Fruit fly (Drosophila melanogaster) whole organism, wandering third instar larva: ENCODE results near the gene CG33299.

Experiments
- Abd-B ChIP-seq: fragments of >200 bp; optimal IDR thresholded peaks from 2 replicates; lab custom pipeline; 2017; ENCODE audit warnings: missing biosample characterization, missing genetic modification characterization
- CG32264 ChIP-seq: fragments of 200-800 bp; sonication (Bioruptor generic); optimal IDR thresholded peaks from 2 replicates; lab custom pipeline; 2016; ENCODE audit warnings: missing biosample characterization, missing genetic modification characterization
- CG9705 ChIP-seq: fragments of 200-800 bp; sonication (Bioruptor generic); optimal IDR thresholded peaks from 2 replicates; lab custom pipeline; 2018; ENCODE audit warnings: missing biosample characterization, mild to moderate bottlenecking, missing genetic modification characterization
- CrebA ChIP-seq: fragments of 200-800 bp; sonication (Bioruptor generic); optimal IDR thresholded peaks from 2 replicates; lab custom pipeline; 2016; ENCODE audit warnings: missing biosample characterization, mild to moderate bottlenecking, missing genetic modification characterization, borderline replicate concordance
- Dfd ChIP-seq: fragments of >200 bp; optimal IDR thresholded peaks from 2 replicates; lab custom pipeline; 2017; ENCODE audit warnings: missing biosample characterization, missing genetic modification characterization
- Dif ChIP-seq: fragments of 200-275, 200-300 bp; sonication (Bioruptor generic); optimal IDR thresholded peaks from 2 replicates; lab custom pipeline; 2018; ENCODE audit warnings: missing biosample characterization, missing genetic modification characterization; ENCODE audit not compliant: partially characterized antibody
- GATAd ChIP-seq: sonication (Bioruptor generic); optimal IDR thresholded peaks from 2 replicates; lab custom pipeline; 2016; ENCODE audit warnings: missing biosample characterization, missing genetic modification characterization
- HLH106 ChIP-seq: fragments of 200-800 bp; optimal IDR thresholded peaks from 3 replicates; lab custom pipeline; 2019; ENCODE audit warnings: missing biosample characterization, mild to moderate bottlenecking, missing genetic modification characterization, moderate library complexity
- Hnf4 ChIP-seq: fragments of 200-800 bp; sonication (Bioruptor generic); optimal IDR thresholded peaks from 2 replicates; lab custom pipeline; 2016; ENCODE audit warnings: missing biosample characterization, mild to moderate bottlenecking, missing genetic modification characterization
- Hr78 ChIP-seq: fragments of >200 bp; optimal IDR thresholded peaks from 2 replicates; lab custom pipeline; 2017; ENCODE audit warnings: missing biosample characterization, missing genetic modification characterization
- Hr83 ChIP-seq: fragments of 200-300 bp; sonication (Bioruptor generic); optimal IDR thresholded peaks from 2 replicates; lab custom pipeline; 2016; ENCODE audit warnings: missing biosample characterization, mild to moderate bottlenecking, missing genetic modification characterization, moderate library complexity; ENCODE audit not compliant: poor library complexity, severe bottlenecking
- Jra ChIP-seq: sonication (Bioruptor generic); optimal IDR thresholded peaks from 2 replicates; lab custom pipeline; 2016; ENCODE audit warnings: missing biosample characterization, missing genetic modification characterization
- Mio ChIP-seq: sonication (Bioruptor generic); optimal IDR thresholded peaks from 2 replicates; lab custom pipeline; 2016; ENCODE audit warnings: missing biosample characterization, missing genetic modification characterization
- Myc ChIP-seq: fragments of >200 bp; optimal IDR thresholded peaks from 2 replicates; lab custom pipeline; 2017
- N ChIP-seq: fragments of >200 bp; optimal IDR thresholded peaks from 2 replicates; lab custom pipeline; 2018; ENCODE audit warnings: missing biosample characterization, missing external identifiers, missing genetic modification characterization
- OdsH ChIP-seq: fragments of 200-800 bp; sonication (Bioruptor generic); optimal IDR thresholded peaks from 2 replicates; lab custom pipeline; 2016; ENCODE audit warnings: missing biosample characterization, mild to moderate bottlenecking, missing genetic modification characterization
- Rel ChIP-seq, 2 experiments: fragments of 200-800 bp; sonication (Bioruptor generic) in 1 of 2; optimal IDR thresholded peaks; 2 replicates in 1 of 2; 3 replicates in 1 of 2; lab custom pipeline; 2016 to 2019; ENCODE audit warnings: mild to moderate bottlenecking in 2 of 2, missing biosample characterization in 2 of 2, missing genetic modification characterization in 2 of 2, moderate library complexity in 1 of 2
- Sp1 ChIP-seq: fragments of 200-800 bp; sonication (Bioruptor generic); optimal IDR thresholded peaks from 3 replicates; lab custom pipeline; 2019; ENCODE audit warnings: missing biosample characterization, mild to moderate bottlenecking, missing genetic modification characterization, moderate library complexity
- Vsx2 ChIP-seq: fragments of 200-300, 225-300 bp; sonication (Bioruptor generic); optimal IDR thresholded peaks from 2 replicates; lab custom pipeline; 2018; ENCODE audit warnings: missing biosample characterization, missing genetic modification characterization; ENCODE audit not compliant: partially characterized antibody
- br ChIP-seq: fragments of 200-800 bp; sonication (Bioruptor generic); optimal IDR thresholded peaks from 2 replicates; lab custom pipeline; 2016; ENCODE audit warnings: missing biosample characterization, missing genetic modification characterization
- brk ChIP-seq: fragments of 200-800 bp; sonication (Bioruptor generic); optimal IDR thresholded peaks from 2 replicates; lab custom pipeline; 2016; ENCODE audit warnings: missing biosample characterization, mild to moderate bottlenecking, missing genetic modification characterization
- dl ChIP-seq, 2 experiments: fragments of 175-275, 200-275 bp in 1 of 2; fragments of 200-275 bp in 1 of 2; sonication (Bioruptor generic); optimal IDR thresholded peaks; lab custom pipeline; 2018; ENCODE audit warnings: mild to moderate bottlenecking in 2 of 2, missing biosample characterization in 2 of 2, missing genetic modification characterization in 2 of 2, moderate library complexity in 2 of 2; ENCODE audit not compliant: partially characterized antibody in 2 of 2, insufficient read depth in 1 of 2
- dmrt93B ChIP-seq: fragments of 200-800 bp; sonication (Bioruptor generic); optimal IDR thresholded peaks from 2 replicates; lab custom pipeline; 2018; ENCODE audit warnings: missing biosample characterization, mild to moderate bottlenecking, missing genetic modification characterization
- dsf ChIP-seq: sonication (Bioruptor generic); optimal IDR thresholded peaks from 2 replicates; lab custom pipeline; 2016; ENCODE audit warnings: missing biosample characterization, missing genetic modification characterization, borderline replicate concordance
- ey ChIP-seq: fragments of 200-800 bp; sonication (Bioruptor generic); optimal IDR thresholded peaks from 2 replicates; lab custom pipeline; 2016; ENCODE audit warnings: missing biosample characterization, missing genetic modification characterization
- foxo ChIP-seq, 2 experiments: fragments of 200-800 bp; sonication (Bioruptor generic); optimal IDR thresholded peaks; 2 replicates in 1 of 2; 3 replicates in 1 of 2; lab custom pipeline; 2016 to 2017; ENCODE audit warnings: missing biosample characterization in 2 of 2, missing genetic modification characterization in 2 of 2
- fru ChIP-seq: fragments of 200-800 bp; sonication (Bioruptor generic); optimal IDR thresholded peaks from 3 replicates; lab custom pipeline; 2016; ENCODE audit warnings: missing biosample characterization, mild to moderate bottlenecking, missing genetic modification characterization
- h ChIP-seq: fragments of 200-800 bp; sonication (Bioruptor generic); optimal IDR thresholded peaks from 3 replicates; lab custom pipeline; 2016; ENCODE audit warnings: missing biosample characterization, mild to moderate bottlenecking, missing genetic modification characterization
- jim ChIP-seq: fragments of 175-275, 200-325 bp; sonication (Bioruptor generic); optimal IDR thresholded peaks from 2 replicates; lab custom pipeline; 2016; ENCODE audit warnings: missing biosample characterization, mild to moderate bottlenecking, missing genetic modification characterization
- lola ChIP-seq: fragments of >200 bp; optimal IDR thresholded peaks from 2 replicates; lab custom pipeline; 2017; ENCODE audit warnings: missing biosample characterization, missing genetic modification characterization
- pan ChIP-seq: fragments of >200 bp; optimal IDR thresholded peaks from 2 replicates; lab custom pipeline; 2017
- psq ChIP-seq: fragments of 200-800 bp; sonication (Bioruptor generic); optimal IDR thresholded peaks from 3 replicates; lab custom pipeline; 2017; ENCODE audit warnings: missing biosample characterization, mild to moderate bottlenecking, missing genetic modification characterization, moderate library complexity
- rgr ChIP-seq: fragments of 200-800 bp; sonication (Bioruptor generic); optimal IDR thresholded peaks from 3 replicates; lab custom pipeline; 2016; ENCODE audit warnings: missing biosample characterization, mild to moderate bottlenecking, missing genetic modification characterization
- sage ChIP-seq: fragments of 200-800 bp; sonication (Bioruptor generic); optimal IDR thresholded peaks from 2 replicates; lab custom pipeline; 2016; ENCODE audit warnings: missing biosample characterization, mild to moderate bottlenecking, missing genetic modification characterization
- sv ChIP-seq: fragments of 200-800 bp; sonication (Bioruptor generic); optimal IDR thresholded peaks from 3 replicates; lab custom pipeline; 2016; ENCODE audit warnings: missing biosample characterization, missing genetic modification characterization
- tai ChIP-seq: sonication (Bioruptor generic); optimal IDR thresholded peaks from 2 replicates; lab custom pipeline; 2016; ENCODE audit warnings: missing biosample characterization, missing genetic modification characterization
- usp ChIP-seq: fragments of >200 bp; optimal IDR thresholded peaks from 2 replicates; lab custom pipeline; 2017; ENCODE audit warnings: missing biosample characterization, missing genetic modification characterization
- woc ChIP-seq: sonication (Bioruptor generic); optimal IDR thresholded peaks from 2 replicates; lab custom pipeline; 2016; ENCODE audit warnings: missing biosample characterization, mild to moderate bottlenecking, missing genetic modification characterization

The CG33299 gene

dm6 chr2L:9633098-9633497 is 23.3 kb upstream of the CG33299 start (continued):
- TF ChIP-seq N (GFP tag; lab: Kevin White, UChicago) (no peak), sage (peak; percentile 11)

dm6 chr2L:9633811-9634436 is 22.5 kb upstream of the CG33299 start, which contains the start of gene Apoltp:
Gene Apoltp (plus strand): TSS chr2L:9634179.
- TF ChIP-seq HLH106 (tag; lab: Kevin White, UChicago): peak; percentile 68
- TF ChIP-seq Mio (GFP tag; lab: Kevin White, UChicago): no peak
- no peak for TF ChIP-seq lola (GFP tag; lab: Kevin White, UChicago)
- peak; percentile 13 for TF ChIP-seq Dif (GFP tag; lab: Kevin White, UChicago)
- TF ChIP-seq br: peak; percentile 58
- no peak for TF ChIP-seq dsf (GFP tag; lab: Kevin White, UChicago)
- TF ChIP-seq jim (GFP tag; lab: Kevin White, UChicago): no peak
- TF ChIP-seq Rel (GFP tag; optimal IDR thresholded peaks at IDR 0.05; lab: Kevin White, UChicago): peak; percentile 59
- TF ChIP-seq Rel (tag; optimal IDR thresholded peaks at IDR 0.05; lab: Kevin White, UChicago): no peak
- no peak for TF ChIP-seq dl (GFP tag; optimal IDR thresholded peaks at IDR 0.05; lab: Kevin White, UChicago; ENCODE audit: insufficient read depth in 1 of 2, partially characterized antibody in 2 of 2)
- TF ChIP-seq fru: peak; percentile 78
- TF ChIP-seq Abd-B (GFP tag; lab: Kevin White, UChicago): no peak
- TF ChIP-seq Hr78 (GFP tag; lab: Kevin White, UChicago): no peak
- TF ChIP-seq GATAd (GFP tag; lab: Kevin White, UChicago): no peak
- peak; percentile 8 for TF ChIP-seq sv
- TF ChIP-seq pan (lab: Kevin White, UChicago): no peak
- no peak for TF ChIP-seq Hr83 (GFP tag; lab: Kevin White, UChicago)
- TF ChIP-seq CG32264: peak; percentile 2
- TF ChIP-seq N (GFP tag; lab: Kevin White, UChicago): no peak
- TF ChIP-seq rgr (GFP tag; lab: Kevin White, UChicago): peak; percentile 72
- peak; percentile 54 for TF ChIP-seq Hnf4 (GFP tag; lab: Kevin White, UChicago)
- no peak for TF ChIP-seq Myc (lab: Kevin White, UChicago)
- peak; percentile 55 for TF ChIP-seq Sp1 (GFP tag; lab: Kevin White, UChicago)
- TF ChIP-seq dmrt93B: peak; percentile 62
- peak; percentile 46 for TF ChIP-seq ey (GFP tag; lab: Kevin White, UChicago)
- TF ChIP-seq woc: peak; percentile 54
- peak; percentile 23 for TF ChIP-seq CrebA (GFP tag; lab: Kevin White, UChicago)
- TF ChIP-seq foxo (GFP tag; optimal IDR thresholded peaks at IDR 0.05; lab: Kevin White, UChicago): peak in 1 of 2 experiments; percentile 85
- TF ChIP-seq h: peak; percentile 85
- TF ChIP-seq psq (GFP tag; lab: Kevin White, UChicago): peak; percentile 75
- TF ChIP-seq CG9705 (GFP tag; lab: Kevin White, UChicago): no peak
- peak; percentile 74 for TF ChIP-seq OdsH
- TF ChIP-seq Jra: no peak
- TF ChIP-seq Dfd (GFP tag; lab: Kevin White, UChicago): no peak
- TF ChIP-seq brk (GFP tag; lab: Kevin White, UChicago): peak; percentile 64
- TF ChIP-seq Vsx2 (GFP tag; lab: Kevin White, UChicago): no peak
- TF ChIP-seq sage: peak; percentile 66
- TF ChIP-seq usp: no peak
- no peak for TF ChIP-seq tai (GFP tag; lab: Kevin White, UChicago)
